Worm (Caenorhabditis elegans): Measurements from ENCODE around the gene clec-184.

ce11 chrIV:12385061-12385460, 47.4 kb upstream of the clec-184 start, which contains the start of gene F28D1.6:
- TF ChIP-seq fkh-10 (GFP tag; optimal IDR thresholded peaks at IDR 0.05) (no peak), ets-4 (tag; optimal IDR thresholded peaks at IDR 0.05) (no peak), ceh-22 (tag; optimal IDR thresholded peaks at IDR 0.05) (no peak), unc-55 (GFP tag; optimal IDR thresholded peaks at IDR 0.05) (no peak), nhr-11 (tag; optimal IDR thresholded peaks at IDR 0.05) (no peak), ceh-24 (tag; optimal IDR thresholded peaks at IDR 0.05) (no peak), sox-4 (tag; optimal IDR thresholded peaks at IDR 0.05) (no peak), lin-11 (tag; optimal IDR thresholded peaks at IDR 0.05) (no peak), elt-2 (tag; optimal IDR thresholded peaks at IDR 0.05) (no peak), tbx-2 (tag; optimal IDR thresholded peaks at IDR 0.05) (no peak), ceh-31 (tag; optimal IDR thresholded peaks at IDR 0.05) (no peak), ceh-30 (tag; optimal IDR thresholded peaks at IDR 0.05) (no peak), pha-4 (tag; optimal IDR thresholded peaks at IDR 0.05) (no peak)
